Worm (Caenorhabditis elegans): Measurements from ENCODE around the gene pno-1.

- TF ChIP-seq ama-1 (optimal IDR thresholded peaks at IDR 0.05) (no peak), fkh-10 (GFP tag; optimal IDR thresholded peaks at IDR 0.05) (no peak), odd-2 (tag; optimal IDR thresholded peaks at IDR 0.05) (no peak), sdc-2 (tag; optimal IDR thresholded peaks at IDR 0.05) (no peak), pag-3 (tag; optimal IDR thresholded peaks at IDR 0.05; ENCODE audit: borderline replicate concordance) (no peak), ceh-34 (tag; optimal IDR thresholded peaks at IDR 0.05) (no peak), ets-4 (tag; optimal IDR thresholded peaks at IDR 0.05) (no peak), pat-9 (tag; optimal IDR thresholded peaks at IDR 0.05) (no peak), sox-2 (GFP tag; IDR thresholded peaks at IDR 0.05) (no peak)
Measured at ce11 chrII:9724464-9724863, 18.2 kb downstream of the pno-1 start, which contains the start of gene cutl-2.
